Fruit fly (Drosophila melanogaster): ENCODE data around the gene CG10657.

CG10657 gene

DNA sequence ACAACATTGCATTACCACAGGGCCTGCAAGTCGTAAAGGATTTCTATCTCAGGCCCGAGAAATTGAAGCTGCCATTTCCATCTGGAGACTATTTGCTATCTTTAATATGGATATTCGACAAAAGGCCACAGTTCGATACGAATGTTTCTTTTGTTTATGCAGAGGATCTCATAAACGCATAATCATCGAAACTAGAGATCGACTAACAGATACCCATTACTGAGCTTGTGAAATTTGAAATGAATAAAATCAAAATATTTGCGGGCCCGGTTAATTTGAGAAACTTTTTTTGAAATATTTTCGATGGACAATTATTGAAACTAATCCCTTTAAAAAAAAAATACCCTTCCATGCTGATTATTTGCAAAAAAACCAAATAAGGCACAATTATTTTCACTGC lies 10.8 kb downstream of the CG10657 start:
- TF ChIP-seq CG7368 (GFP tag; optimal IDR thresholded peaks at IDR 0.05) (no peak), cyc (GFP tag; optimal IDR thresholded peaks at IDR 0.05) (no peak), Eip93F (GFP tag; optimal IDR thresholded peaks at IDR 0.05) (no peak), acj6 (GFP tag; optimal IDR thresholded peaks at IDR 0.05) (no peak), net (GFP tag; optimal IDR thresholded peaks at IDR 0.05) (no peak), esn (GFP tag; optimal IDR thresholded peaks at IDR 0.05) (no peak), OdsH (GFP tag; optimal IDR thresholded peaks at IDR 0.05) (no peak), fd59A (GFP tag; optimal IDR thresholded peaks at IDR 0.05) (no peak), Eip75B (GFP tag; optimal IDR thresholded peaks at IDR 0.05) (no peak)

DNA sequence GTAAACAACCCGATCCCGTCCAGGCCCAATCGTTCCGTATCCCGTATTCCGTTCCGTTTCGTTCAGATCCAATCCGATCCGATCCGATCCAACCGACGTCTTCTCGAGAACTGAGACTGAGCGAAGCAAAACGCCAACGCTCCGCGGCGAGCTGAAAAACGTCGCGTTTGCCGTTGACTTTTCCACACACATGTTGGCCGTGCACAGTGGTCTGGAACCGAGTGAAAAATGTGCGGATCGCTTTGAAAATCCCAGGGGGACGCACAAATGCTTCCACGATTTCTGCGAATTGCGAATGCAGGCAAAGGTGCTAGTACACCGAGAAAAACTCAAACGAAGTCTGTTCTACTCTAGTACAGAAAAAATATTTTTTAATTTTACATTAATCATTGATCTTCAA lies 12.1 kb downstream of the CG10657 start, which contains the start of gene CG10663:
CG10663 (minus strand) TSS at position 88 of the 400 bp plus-strand sequence.
- TF ChIP-seq CG34406 (GFP tag; optimal IDR thresholded peaks at IDR 0.05) (peak; percentile 1), CG10669 (GFP tag; optimal IDR thresholded peaks at IDR 0.05) (no peak), CG11902 (GFP tag; optimal IDR thresholded peaks at IDR 0.05) (no peak), fd85E (GFP tag; optimal IDR thresholded peaks at IDR 0.05) (no peak), Eip78C (GFP tag) (peak; percentile 79), CG10631 (GFP tag; optimal IDR thresholded peaks at IDR 0.05) (no peak), CG31627 (GFP tag; optimal IDR thresholded peaks at IDR 0.05) (no peak), Smox (GFP tag; optimal IDR thresholded peaks at IDR 0.05) (no peak), salr (GFP tag; optimal IDR thresholded peaks at IDR 0.05) (no peak), lz (GFP tag; optimal IDR thresholded peaks at IDR 0.05) (no peak), CG8119 (GFP tag; IDR thresholded peaks at IDR 0.05) (no peak; the same call in 2 of the 3 replicates), CG32006 (GFP tag; optimal IDR thresholded peaks at IDR 0.05) (peak; percentile 37), OdsH (GFP tag; optimal IDR thresholded peaks at IDR 0.05) (peak; percentile 38), cyc (GFP tag; optimal IDR thresholded peaks at IDR 0.05) (no peak), fd59A (GFP tag; optimal IDR thresholded peaks at IDR 0.05) (no peak), ss (GFP tag; optimal IDR thresholded peaks at IDR 0.05) (no peak), net (GFP tag; optimal IDR thresholded peaks at IDR 0.05) (no peak), esn (GFP tag; optimal IDR thresholded peaks at IDR 0.05) (peak; percentile 1), CG7368 (GFP tag; optimal IDR thresholded peaks at IDR 0.05) (no peak), Met (GFP tag; optimal IDR thresholded peaks at IDR 0.05) (peak; percentile 9), Hr4 (GFP tag; optimal IDR thresholded peaks at IDR 0.05) (peak; percentile 46), Gug (GFP tag; IDR thresholded peaks at IDR 0.05) (peak; percentile 23; the same call in 1 of the 2 replicates), CG3032 (tag; optimal IDR thresholded peaks at IDR 0.05) (no peak), topi (GFP tag; optimal IDR thresholded peaks at IDR 0.05) (no peak), Ets96B (tag; optimal IDR thresholded peaks at IDR 0.05) (no peak), Eip75B (GFP tag; optimal IDR thresholded peaks at IDR 0.05) (peak; percentile 13), pdm3 (GFP tag; optimal IDR thresholded peaks at IDR 0.05) (peak; percentile 31), Sox15 (GFP tag; optimal IDR thresholded peaks at IDR 0.05) (no peak), acj6 (GFP tag; optimal IDR thresholded peaks at IDR 0.05) (peak; percentile 25), CG15336 (GFP tag; IDR thresholded peaks at IDR 0.05) (peak; percentile 53), CG3919 (GFP tag; optimal IDR thresholded peaks at IDR 0.05) (peak; percentile 7), achi (GFP tag; optimal IDR thresholded peaks at IDR 0.05) (peak; percentile 7), CG6163 (GFP tag; IDR thresholded peaks at IDR 0.05) (peak; percentile 57), Ets21C (GFP tag; optimal IDR thresholded peaks at IDR 0.05) (no peak), vri (GFP tag; optimal IDR thresholded peaks at IDR 0.05) (no peak), svp (GFP tag) (peak; percentile 76), CG1621 (tag; optimal IDR thresholded peaks at IDR 0.05) (no peak), Sox102F (GFP tag; optimal IDR thresholded peaks at IDR 0.05) (no peak), spab (GFP tag; optimal IDR thresholded peaks at IDR 0.05) (no peak), eg (GFP tag; IDR thresholded peaks at IDR 0.05) (no peak; the same call in 1 of the 3 replicates), CG4318 (GFP tag; optimal IDR thresholded peaks at IDR 0.05) (no peak), CG6792 (GFP tag; optimal IDR thresholded peaks at IDR 0.05) (no peak), CG16779 (tag; optimal IDR thresholded peaks at IDR 0.05) (peak; percentile 2), CG6276 (GFP tag; optimal IDR thresholded peaks at IDR 0.05) (peak; percentile 12), CG9139 (GFP tag; optimal IDR thresholded peaks at IDR 0.05) (no peak), fkh (GFP tag; optimal IDR thresholded peaks at IDR 0.05) (peak; percentile 2), Sox14 (GFP tag; optimal IDR thresholded peaks at IDR 0.05) (no peak), CG8319 (GFP tag; optimal IDR thresholded peaks at IDR 0.05) (no peak)
